Fruit fly (Drosophila melanogaster): Measurements from ENCODE around the gene Bdbt.

DNA sequence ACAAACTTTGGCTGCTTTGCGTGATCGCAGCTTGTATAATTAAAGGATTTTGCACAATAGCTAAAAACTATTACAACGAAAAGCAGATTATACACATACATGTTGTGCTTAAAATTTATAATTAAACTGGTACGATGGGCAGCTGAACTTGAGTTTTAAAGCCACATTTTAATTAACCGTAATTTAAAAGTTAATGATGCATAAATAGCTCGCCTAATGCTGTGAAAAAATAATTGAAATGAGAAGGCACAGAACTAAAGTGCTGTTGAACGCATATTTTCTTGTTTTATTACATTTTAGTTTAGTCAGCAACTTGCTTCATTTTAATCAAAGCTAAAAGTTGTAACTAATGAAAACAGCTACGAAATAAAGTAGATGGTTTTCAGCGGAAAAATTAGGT is 11.0 kb upstream of the Bdbt start, which contains the start of gene Obp93a:
- TF ChIP-seq Myc (optimal IDR thresholded peaks at IDR 0.05): no peak
- no peak for TF ChIP-seq h (optimal IDR thresholded peaks at IDR 0.05)
- TF ChIP-seq psq (optimal IDR thresholded peaks at IDR 0.05): no peak

All from Kc167 (cell line).